Worm (Caenorhabditis elegans): ENCODE results near the gene grl-31.
A peak's percentile ranks its signal among the peaks of the same experiment; 100 is the strongest.

Gene grl-31

ce11 chrV:3581643-3582042 is 24.1 kb upstream of the grl-31 start:
- no peak for TF ChIP-seq odd-2 (tag; optimal IDR thresholded peaks at IDR 0.05)
- TF ChIP-seq mec-3 (tag; optimal IDR thresholded peaks at IDR 0.05; ENCODE audit: borderline replicate concordance): no peak
- no peak for TF ChIP-seq ceh-34 (tag; optimal IDR thresholded peaks at IDR 0.05)
- TF ChIP-seq dve-1 (tag; optimal IDR thresholded peaks at IDR 0.05): no peak
- no peak for TF ChIP-seq pat-9 (tag; optimal IDR thresholded peaks at IDR 0.05)
- no peak for TF ChIP-seq elt-4 (tag; optimal IDR thresholded peaks at IDR 0.05)
- no peak for TF ChIP-seq zip-5 (tag; optimal IDR thresholded peaks at IDR 0.05)
- TF ChIP-seq pax-1 (tag; optimal IDR thresholded peaks at IDR 0.05): no peak
- TF ChIP-seq pag-3 (tag; optimal IDR thresholded peaks at IDR 0.05; ENCODE audit: borderline replicate concordance): no peak
- no peak for TF ChIP-seq ceh-45 (GFP tag; IDR thresholded peaks at IDR 0.05)
- TF ChIP-seq Y22D7AL.16 (tag; optimal IDR thresholded peaks at IDR 0.05): no peak

- TF ChIP-seq pat-9 (tag; optimal IDR thresholded peaks at IDR 0.05) (no peak), pag-3 (tag; optimal IDR thresholded peaks at IDR 0.05; ENCODE audit: borderline replicate concordance) (no peak), nhr-232 (tag; optimal IDR thresholded peaks at IDR 0.05) (no peak), ceh-30 (tag; optimal IDR thresholded peaks at IDR 0.05) (no peak), fax-1 (tag; optimal IDR thresholded peaks at IDR 0.05) (no peak), ceh-34 (tag; optimal IDR thresholded peaks at IDR 0.05) (no peak)
Measured at ce11 chrV:3581034-3581433, 23.5 kb upstream of the grl-31 start.

- TF ChIP-seq elt-2 (tag; optimal IDR thresholded peaks at IDR 0.05) (peak; percentile 88), pha-2 (tag; optimal IDR thresholded peaks at IDR 0.05) (no peak)
Measured at ce11 chrV:3580385-3580784, 22.8 kb upstream of the grl-31 start.

- TF ChIP-seq madf-2 (tag; optimal IDR thresholded peaks at IDR 0.05): no peak
- no peak for TF ChIP-seq pha-2 (tag; optimal IDR thresholded peaks at IDR 0.05)
- TF ChIP-seq ceh-30 (tag; optimal IDR thresholded peaks at IDR 0.05): no peak
- no peak for TF ChIP-seq ceh-31 (tag; optimal IDR thresholded peaks at IDR 0.05)
- peak; percentile 41 for TF ChIP-seq ceh-18 (tag; optimal IDR thresholded peaks at IDR 0.05)
- TF ChIP-seq dve-1 (tag; optimal IDR thresholded peaks at IDR 0.05): no peak
- peak; percentile 9 for TF ChIP-seq nfya-1 (tag; optimal IDR thresholded peaks at IDR 0.05)
- no peak for TF ChIP-seq ceh-22 (tag; optimal IDR thresholded peaks at IDR 0.05)
- no peak for TF ChIP-seq unc-3 (GFP tag; conservative IDR thresholded peaks at IDR 0.05)
- TF ChIP-seq unc-3 (tag; optimal IDR thresholded peaks at IDR 0.05): no peak
- peak; percentile 2 for TF ChIP-seq unc-55 (GFP tag; optimal IDR thresholded peaks at IDR 0.05)
Measured at ce11 chrV:3579795-3580194, 22.2 kb upstream of the grl-31 start.

- TF ChIP-seq dve-1 (tag; optimal IDR thresholded peaks at IDR 0.05) (no peak), lim-6 (tag; optimal IDR thresholded peaks at IDR 0.05) (no peak), K02D7.2 (tag; optimal IDR thresholded peaks at IDR 0.05) (no peak), unc-55 (GFP tag; optimal IDR thresholded peaks at IDR 0.05) (no peak), pag-3 (tag; optimal IDR thresholded peaks at IDR 0.05; ENCODE audit: borderline replicate concordance) (no peak), pax-1 (tag; optimal IDR thresholded peaks at IDR 0.05) (no peak), syd-9 (tag; optimal IDR thresholded peaks at IDR 0.05) (no peak), odd-2 (tag; optimal IDR thresholded peaks at IDR 0.05) (no peak), ceh-9 (tag; optimal IDR thresholded peaks at IDR 0.05) (no peak), che-1 (tag; optimal IDR thresholded peaks at IDR 0.05) (no peak)
Measured at ce11 chrV:3579248-3579647, 21.7 kb upstream of the grl-31 start.

ce11 chrV:3578813-3579212 is 21.2 kb upstream of the grl-31 start, which contains the start of gene pygl-1:
Gene pygl-1, plus strand, starts transcription at chrV:3579023.
- TF ChIP-seq C38D4.7 (GFP tag; optimal IDR thresholded peaks at IDR 0.05): no peak
- no peak for TF ChIP-seq Y22D7AL.16 (tag; optimal IDR thresholded peaks at IDR 0.05)
- no peak for TF ChIP-seq elt-4 (tag; optimal IDR thresholded peaks at IDR 0.05)
- TF ChIP-seq K09A11.1 (tag; optimal IDR thresholded peaks at IDR 0.05; ENCODE audit: insufficient read depth): no peak
- TF ChIP-seq sox-4 (tag; optimal IDR thresholded peaks at IDR 0.05): no peak
- no peak for TF ChIP-seq ceh-34 (tag; optimal IDR thresholded peaks at IDR 0.05)
- no peak for TF ChIP-seq ets-4 (tag; optimal IDR thresholded peaks at IDR 0.05)
- no peak for TF ChIP-seq ceh-30 (tag; optimal IDR thresholded peaks at IDR 0.05)
- TF ChIP-seq nfya-1 (tag; optimal IDR thresholded peaks at IDR 0.05): no peak
- TF ChIP-seq ceh-22 (tag; optimal IDR thresholded peaks at IDR 0.05): no peak
- no peak for TF ChIP-seq K02D7.2 (tag; optimal IDR thresholded peaks at IDR 0.05)
- no peak for TF ChIP-seq pag-3 (tag; optimal IDR thresholded peaks at IDR 0.05; ENCODE audit: borderline replicate concordance)
- TF ChIP-seq ztf-16 (tag; optimal IDR thresholded peaks at IDR 0.05): no peak
